Fruit fly (Drosophila melanogaster): ENCODE measurements around the gene Cpr65Ec.
A peak's percentile ranks its signal among the peaks of the same experiment; 100 is the strongest.

Cpr65Ec gene

dm6 chr3L:7133699-7134655 lies 41.0 kb downstream of the Cpr65Ec start, which contains the start of gene melt (continued):
- TF ChIP-seq zf30C (GFP tag; optimal IDR thresholded peaks at IDR 0.05) (no peak), CG12769 (tag; optimal IDR thresholded peaks at IDR 0.05) (peak; percentile 48), CG14965 (GFP tag; optimal IDR thresholded peaks at IDR 0.05; ENCODE audit: borderline replicate concordance) (peak; percentile 59), gem (tag; optimal IDR thresholded peaks at IDR 0.05) (peak; percentile 94), Dbx (GFP tag; IDR thresholded peaks at IDR 0.05) (peak; percentile 72), luna (GFP tag; optimal IDR thresholded peaks at IDR 0.05) (peak; percentile 31), psq (GFP tag; optimal IDR thresholded peaks at IDR 0.05) (peak; percentile 96), CG31224 (GFP tag; IDR thresholded peaks at IDR 0.05) (peak; percentile 76), CG11723 (GFP tag; optimal IDR thresholded peaks at IDR 0.05) (peak; percentile 75), CG7987 (GFP tag; optimal IDR thresholded peaks at IDR 0.05) (peak; percentile 32), CG8290 (GFP tag; optimal IDR thresholded peaks at IDR 0.05) (peak; percentile 93), CG8290 (tag; optimal IDR thresholded peaks at IDR 0.05) (peak; percentile 68 to 97), hth (optimal IDR thresholded peaks at IDR 0.05) (no peak), mirr (GFP tag; optimal IDR thresholded peaks at IDR 0.05) (peak; percentile 12), H2.0 (GFP tag; IDR thresholded peaks at IDR 0.05) (peak; percentile 53)

- peak; percentile 77 for TF ChIP-seq CG4360 (GFP tag; IDR thresholded peaks at IDR 0.05)
- no peak for TF ChIP-seq odd (GFP tag; optimal IDR thresholded peaks at IDR 0.05)
- peak; percentile 74; the same call in 1 of the 3 replicates for TF ChIP-seq CG6175 (GFP tag; IDR thresholded peaks at IDR 0.05)
- TF ChIP-seq Doc3 (GFP tag; IDR thresholded peaks at IDR 0.05; ENCODE audit: partially characterized antibody) = 0 out of 3 replicates have a peak, but pooled peaks have one; percentile 12
- TF ChIP-seq Trl (optimal IDR thresholded peaks at IDR 0.05) = peak in 1 of 2 experiments; percentile 12
- TF ChIP-seq Trl (GFP tag; optimal IDR thresholded peaks at IDR 0.05) = no peak
- peak; percentile 79 for TF ChIP-seq nom (GFP tag; optimal IDR thresholded peaks at IDR 0.05)
- TF ChIP-seq CG8765 (GFP tag; IDR thresholded peaks at IDR 0.05) = 0 out of 2 replicates have a peak, but pooled peaks have one; percentile 6
- peak; percentile 13; the same call in 1 of the 2 replicates for TF ChIP-seq Bgb (GFP tag; IDR thresholded peaks at IDR 0.05; ENCODE audit: partially characterized antibody)
- TF ChIP-seq ci (GFP tag; IDR thresholded peaks at IDR 0.05) = 0 out of 3 replicates have a peak, but pooled peaks have one; percentile 7
- peak; percentile 57 for TF ChIP-seq Drgx (GFP tag; IDR thresholded peaks at IDR 0.05)
- TF ChIP-seq CG12071 (GFP tag; optimal IDR thresholded peaks at IDR 0.05) = no peak
- peak; percentile 3 for TF ChIP-seq CG11723 (GFP tag; optimal IDR thresholded peaks at IDR 0.05)
- peak; percentile 80 for TF ChIP-seq sqz (GFP tag; optimal IDR thresholded peaks at IDR 0.05)
- no peak for TF ChIP-seq pan (optimal IDR thresholded peaks at IDR 0.05)
- peak in 1 of 2 experiments; percentile 21 for TF ChIP-seq pan (GFP tag; optimal IDR thresholded peaks at IDR 0.05 in 1 of 2, IDR thresholded peaks at IDR 0.05 in 1 of 2)
- no peak for TF ChIP-seq Jarid2 (GFP tag; optimal IDR thresholded peaks at IDR 0.05)
- TF ChIP-seq bsh (GFP tag; optimal IDR thresholded peaks at IDR 0.05) = peak in 1 of 2 experiments; percentile 51
- TF ChIP-seq zfh2 (GFP tag; optimal IDR thresholded peaks at IDR 0.05) = no peak
These were observed 41.8 kb downstream of the Cpr65Ec start for dm6 chr3L:7134818-7135217.

DNA sequence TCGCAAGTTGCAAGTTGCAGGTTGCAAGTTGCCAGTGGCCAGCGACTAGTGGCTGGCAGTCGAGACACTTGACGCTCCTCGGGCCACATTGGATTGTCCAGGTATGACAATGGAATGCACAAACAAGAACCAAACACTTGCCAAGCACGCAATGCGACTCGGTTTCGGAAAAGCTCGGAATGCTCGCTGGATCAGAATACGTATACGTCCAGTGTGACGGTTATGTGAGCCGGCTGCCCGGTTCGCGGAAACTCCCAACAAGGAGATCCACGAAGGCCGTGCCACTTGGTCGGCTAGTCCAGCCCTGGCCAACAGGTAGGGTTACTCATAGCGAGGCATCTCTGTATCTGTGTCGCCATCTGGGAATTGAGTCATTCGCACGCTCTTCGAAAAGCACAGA lies 43.7 kb downstream of the Cpr65Ec start:
- TF ChIP-seq CG2199 (GFP tag; IDR thresholded peaks at IDR 0.05) = 0 out of 3 replicates have a peak, but pooled peaks have one; percentile 0
- TF ChIP-seq CG12391 (tag; optimal IDR thresholded peaks at IDR 0.05) = no peak
- TF ChIP-seq Oli (tag; optimal IDR thresholded peaks at IDR 0.05) = no peak

Measured in whole organism, embryonic.